Fruit fly (Drosophila melanogaster): ENCODE results near the gene Rev1.
A peak's percentile ranks its signal among the peaks of the same experiment; 100 is the strongest.

The Rev1 gene

dm6 chr3L:648155-649024 lies 5.8 kb upstream of the Rev1 start, which contains the start of gene Gale:
Gene Gale, plus strand, starts transcription at chr3L:648555.
- TF ChIP-seq tj (GFP tag; optimal IDR thresholded peaks at IDR 0.05): no peak
- TF ChIP-seq CG5204 (GFP tag; optimal IDR thresholded peaks at IDR 0.05): no peak
- TF ChIP-seq toe (GFP tag; optimal IDR thresholded peaks at IDR 0.05): peak; percentile 66
- no peak for TF ChIP-seq pad (GFP tag; optimal IDR thresholded peaks at IDR 0.05)
- TF ChIP-seq CG7101 (tag; optimal IDR thresholded peaks at IDR 0.05): no peak
- TF ChIP-seq Crg-1 (GFP tag; optimal IDR thresholded peaks at IDR 0.05): no peak
- no peak for TF ChIP-seq Hr96 (GFP tag; optimal IDR thresholded peaks at IDR 0.05)
- peak; percentile 60 for TF ChIP-seq cic (GFP tag; optimal IDR thresholded peaks at IDR 0.05)
- TF ChIP-seq Clk (GFP tag; optimal IDR thresholded peaks at IDR 0.05): no peak
- TF ChIP-seq CG12768 (GFP tag; optimal IDR thresholded peaks at IDR 0.05): peak; percentile 34
- TF ChIP-seq CG1620 (GFP tag; optimal IDR thresholded peaks at IDR 0.05): no peak
- no peak for TF ChIP-seq CG11617 (GFP tag; optimal IDR thresholded peaks at IDR 0.05)
- peak; percentile 66 for TF ChIP-seq Mnt (GFP tag; optimal IDR thresholded peaks at IDR 0.05)
- TF ChIP-seq CG33017 (tag; optimal IDR thresholded peaks at IDR 0.05): peak; percentile 23
- TF ChIP-seq CG14711 (tag; optimal IDR thresholded peaks at IDR 0.05): no peak
- TF ChIP-seq cnc (optimal IDR thresholded peaks at IDR 0.05): no peak
- no peak for TF ChIP-seq CG7045 (GFP tag; optimal IDR thresholded peaks at IDR 0.05)
- TF ChIP-seq kay (GFP tag; ENCODE audit: borderline replicate concordance): no peak
- no peak for TF ChIP-seq ovo (GFP tag; optimal IDR thresholded peaks at IDR 0.05)
- TF ChIP-seq bab1 (GFP tag; optimal IDR thresholded peaks at IDR 0.05): no peak

- TF ChIP-seq CG1620 (GFP tag; optimal IDR thresholded peaks at IDR 0.05): no peak
Observed at dm6 chr3L:649025-649769, 5.0 kb upstream of the Rev1 start.

dm6 chr3L:652637-653036 lies 1.5 kb upstream of the Rev1 start, which contains the start of gene CG3402:
Gene CG3402, minus strand, starts transcription at chr3L:652881.
- TF ChIP-seq bab1 (GFP tag; optimal IDR thresholded peaks at IDR 0.05) (peak; percentile 60), Mnt (GFP tag; optimal IDR thresholded peaks at IDR 0.05) (peak; percentile 3), Hr96 (GFP tag; optimal IDR thresholded peaks at IDR 0.05) (no peak), CG14711 (tag; optimal IDR thresholded peaks at IDR 0.05) (no peak)

- TF ChIP-seq toe (GFP tag; optimal IDR thresholded peaks at IDR 0.05) (no peak), cnc (optimal IDR thresholded peaks at IDR 0.05) (no peak), pad (GFP tag; optimal IDR thresholded peaks at IDR 0.05) (no peak), Hr96 (GFP tag; optimal IDR thresholded peaks at IDR 0.05) (no peak), Clk (GFP tag; optimal IDR thresholded peaks at IDR 0.05) (no peak), ovo (GFP tag; optimal IDR thresholded peaks at IDR 0.05) (no peak), CG12768 (GFP tag; optimal IDR thresholded peaks at IDR 0.05) (no peak), bab1 (GFP tag; optimal IDR thresholded peaks at IDR 0.05) (no peak), CG33017 (tag; optimal IDR thresholded peaks at IDR 0.05) (no peak), tj (GFP tag; optimal IDR thresholded peaks at IDR 0.05) (no peak), Crg-1 (GFP tag; optimal IDR thresholded peaks at IDR 0.05) (no peak), CG5204 (GFP tag; optimal IDR thresholded peaks at IDR 0.05) (no peak), Mnt (GFP tag; optimal IDR thresholded peaks at IDR 0.05) (no peak), CG1620 (GFP tag; optimal IDR thresholded peaks at IDR 0.05) (no peak), CG11617 (GFP tag; optimal IDR thresholded peaks at IDR 0.05) (no peak), cic (GFP tag; optimal IDR thresholded peaks at IDR 0.05) (no peak), kay (GFP tag; ENCODE audit: borderline replicate concordance) (no peak)
Observed at dm6 chr3L:658279-658678, 4.1 kb downstream of the Rev1 start.

dm6 chr3L:660314-661075 lies 6.3 kb downstream of the Rev1 start:
- no peak for TF ChIP-seq CG1620 (GFP tag; optimal IDR thresholded peaks at IDR 0.05)
- no peak for TF ChIP-seq ovo (GFP tag; optimal IDR thresholded peaks at IDR 0.05)
- TF ChIP-seq pad (GFP tag; optimal IDR thresholded peaks at IDR 0.05): no peak
- no peak for TF ChIP-seq toe (GFP tag; optimal IDR thresholded peaks at IDR 0.05)
- no peak for TF ChIP-seq CG12768 (GFP tag; optimal IDR thresholded peaks at IDR 0.05)
- no peak for TF ChIP-seq cic (GFP tag; optimal IDR thresholded peaks at IDR 0.05)
- TF ChIP-seq CG11617 (GFP tag; optimal IDR thresholded peaks at IDR 0.05): no peak
- no peak for TF ChIP-seq tj (GFP tag; optimal IDR thresholded peaks at IDR 0.05)
- no peak for TF ChIP-seq Hr96 (GFP tag; optimal IDR thresholded peaks at IDR 0.05)

- TF ChIP-seq Clk (GFP tag; optimal IDR thresholded peaks at IDR 0.05): no peak
- TF ChIP-seq CG1620 (GFP tag; optimal IDR thresholded peaks at IDR 0.05): no peak
- no peak for TF ChIP-seq CG11617 (GFP tag; optimal IDR thresholded peaks at IDR 0.05)
- no peak for TF ChIP-seq kay (GFP tag; ENCODE audit: borderline replicate concordance)
- no peak for TF ChIP-seq cnc (optimal IDR thresholded peaks at IDR 0.05)
- no peak for TF ChIP-seq Crg-1 (GFP tag; optimal IDR thresholded peaks at IDR 0.05)
- no peak for TF ChIP-seq cic (GFP tag; optimal IDR thresholded peaks at IDR 0.05)
- no peak for TF ChIP-seq toe (GFP tag; optimal IDR thresholded peaks at IDR 0.05)
- TF ChIP-seq CG12768 (GFP tag; optimal IDR thresholded peaks at IDR 0.05): no peak
- no peak for TF ChIP-seq CG7101 (tag; optimal IDR thresholded peaks at IDR 0.05)
- no peak for TF ChIP-seq Mnt (GFP tag; optimal IDR thresholded peaks at IDR 0.05)
- TF ChIP-seq CG7045 (GFP tag; optimal IDR thresholded peaks at IDR 0.05): no peak
Observed at dm6 chr3L:663880-664279, 9.7 kb downstream of the Rev1 start.

All from whole organism, adult.